Fruit fly (Drosophila melanogaster) whole organism, embryonic: ENCODE data around the gene Pde6.

Experiments
- Atf3 ChIP-seq: fragments of 200-800 bp; sonication (Bioruptor generic); optimal IDR thresholded peaks from 3 replicates; lab custom pipeline; 2016; ENCODE audit warnings: missing biosample characterization, missing genetic modification characterization
- B-H2 ChIP-seq: fragments of 200-800 bp; sonication (Bioruptor generic); optimal IDR thresholded peaks from 2 replicates; lab custom pipeline; 2018; ENCODE audit warnings: missing biosample characterization, mild to moderate bottlenecking, missing genetic modification characterization
- BEAF-32 ChIP-seq: fragments of 200-800 bp; sonication (Bioruptor generic); optimal IDR thresholded peaks from 3 replicates; lab custom pipeline; 2017; ENCODE audit warnings: missing biosample characterization, missing genetic modification characterization, mild to moderate bottlenecking, moderate library complexity, missing genetic modification reagents
- C15 ChIP-seq: fragments of 200-800 bp; sonication (Bioruptor generic); IDR thresholded peaks from 3 replicates; pipeline ENCODE4 v1.3.6; 2022; ENCODE audit warnings: missing biosample characterization, missing genetic modification characterization
- CG10462 ChIP-seq: fragments of 200-800 bp; sonication (Bioruptor generic); optimal IDR thresholded peaks from 2 replicates; lab custom pipeline; 2016; ENCODE audit warnings: missing biosample characterization, missing genetic modification characterization
- CG11695 ChIP-seq: fragments of 200-800 bp; sonication (Bioruptor generic); IDR thresholded peaks from 3 replicates; pipeline ENCODE4 v1.3.6; 2022; ENCODE audit warnings: missing biosample characterization, missing genetic modification characterization
- CG12236 ChIP-seq: fragments of 200-800 bp; sonication (Bioruptor generic); optimal IDR thresholded peaks from 2 replicates; lab custom pipeline; 2016; ENCODE audit warnings: missing biosample characterization, missing genetic modification characterization
- CG12769 ChIP-seq: fragments of 200-800 bp; sonication (Bioruptor generic); optimal IDR thresholded peaks from 2 replicates; lab custom pipeline; 2019; ENCODE audit warnings: missing biosample characterization, mild to moderate bottlenecking, missing genetic modification characterization, moderate library complexity
- CG15479 ChIP-seq: fragments of 200-800 bp; sonication (Bioruptor generic); optimal IDR thresholded peaks from 3 replicates; lab custom pipeline; 2019; ENCODE audit warnings: missing biosample characterization, mild to moderate bottlenecking, missing genetic modification characterization, moderate library complexity
- CG15601 ChIP-seq: fragments of 200-800 bp; sonication (Bioruptor generic); optimal IDR thresholded peaks from 3 replicates; lab custom pipeline; 2019; ENCODE audit warnings: missing biosample characterization, mild to moderate bottlenecking, missing genetic modification characterization, moderate library complexity
- CG1647 ChIP-seq: fragments of 200-800 bp; sonication (Bioruptor generic); optimal IDR thresholded peaks from 3 replicates; lab custom pipeline; 2016; ENCODE audit warnings: missing biosample characterization, missing genetic modification characterization
- CG17359 ChIP-seq: fragments of 200-800 bp; sonication (Bioruptor generic); optimal IDR thresholded peaks from 3 replicates; lab custom pipeline; 2018; ENCODE audit warnings: missing biosample characterization, mild to moderate bottlenecking, missing genetic modification characterization, moderate library complexity
- CG17568 ChIP-seq: fragments of 200-800 bp; sonication (Bioruptor generic); optimal IDR thresholded peaks from 2 replicates; lab custom pipeline; 2018; ENCODE audit warnings: missing biosample characterization, mild to moderate bottlenecking, missing genetic modification characterization, moderate library complexity
- CG33213 ChIP-seq: fragments of 200-800 bp; sonication (Bioruptor generic); optimal IDR thresholded peaks from 3 replicates; lab custom pipeline; 2016; ENCODE audit warnings: missing biosample characterization, missing genetic modification characterization
- CG34422 ChIP-seq: fragments of 200-800 bp; sonication (Bioruptor generic); IDR thresholded peaks from 3 replicates; pipeline ENCODE4 v1.3.6; 2022; ENCODE audit warnings: missing biosample characterization, missing genetic modification characterization
- CG4328 ChIP-seq: fragments of 200-800 bp; sonication (Bioruptor generic); optimal IDR thresholded peaks from 3 replicates; lab custom pipeline; 2017; ENCODE audit warnings: missing biosample characterization, missing genetic modification reagents, missing genetic modification characterization
- CG4360 ChIP-seq: fragments of 200-800 bp; sonication (Bioruptor generic); IDR thresholded peaks from 2 replicates; pipeline ENCODE4 v1.3.6; 2022; ENCODE audit warnings: missing biosample characterization, missing genetic modification characterization
- CG43689 ChIP-seq: fragments of 200-800 bp; sonication (Bioruptor generic); IDR thresholded peaks from 2 replicates; pipeline ENCODE4 v1.3.6; 2022; ENCODE audit warnings: missing biosample characterization, missing genetic modification characterization
- CG4404 ChIP-seq: fragments of 200-800 bp; sonication (Bioruptor generic); IDR thresholded peaks from 2 replicates; pipeline ENCODE4 v1.3.6; 2022; ENCODE audit warnings: missing biosample characterization, missing genetic modification characterization
- CG7745 ChIP-seq: fragments of 200-800 bp; sonication (Bioruptor generic); optimal IDR thresholded peaks from 2 replicates; lab custom pipeline; 2018; ENCODE audit warnings: missing biosample characterization, mild to moderate bottlenecking, missing genetic modification characterization, moderate library complexity
- CG8924 ChIP-seq: fragments of 200-800 bp; optimal IDR thresholded peaks from 3 replicates; lab custom pipeline; 2019; ENCODE audit warnings: missing biosample characterization, mild to moderate bottlenecking, missing genetic modification characterization, moderate library complexity
- CG9876 ChIP-seq: fragments of 200-800 bp; sonication (Bioruptor generic); optimal IDR thresholded peaks from 2 replicates; lab custom pipeline; 2016; ENCODE audit warnings: missing biosample characterization, missing genetic modification characterization
- Dref ChIP-seq: fragments of 200-800 bp; sonication (Bioruptor generic); IDR thresholded peaks from 2 replicates; pipeline ENCODE4 v1.3.6; 2022; ENCODE audit warnings: missing biosample characterization, missing genetic modification characterization
- Elba2 ChIP-seq: fragments of 200-800 bp; sonication (Bioruptor generic); optimal IDR thresholded peaks from 3 replicates; lab custom pipeline; 2016; ENCODE audit warnings: missing biosample characterization, missing genetic modification characterization
- Ets65A ChIP-seq: fragments of 200-800 bp; sonication (Bioruptor generic); peaks from one replicate; lab custom pipeline; 2016; ENCODE audit warnings: missing biosample characterization, missing genetic modification characterization
- GATAe ChIP-seq: fragments of 200-800 bp; sonication (Bioruptor generic); conservative IDR thresholded peaks from 2 replicates; pipeline ENCODE4 v1.3.6; 2022; ENCODE audit warnings: missing biosample characterization, missing genetic modification characterization
- HmgD ChIP-seq: fragments of 200-800 bp; sonication (Bioruptor generic); optimal IDR thresholded peaks from 3 replicates; lab custom pipeline; 2016; ENCODE audit warnings: missing biosample characterization, missing genetic modification characterization
- Hr3 ChIP-seq: fragments of 200-800 bp; sonication (Bioruptor generic); optimal IDR thresholded peaks from 3 replicates; lab custom pipeline; 2016; ENCODE audit warnings: missing biosample characterization, missing genetic modification characterization
- PHDP ChIP-seq: fragments of 200-800 bp; sonication (Bioruptor generic); optimal IDR thresholded peaks from 3 replicates; lab custom pipeline; 2018; ENCODE audit warnings: missing biosample characterization, mild to moderate bottlenecking, missing genetic modification characterization, moderate library complexity
- Ssrp ChIP-seq: fragments of 200-800 bp; sonication (Bioruptor generic); optimal IDR thresholded peaks from 2 replicates; lab custom pipeline; 2018; ENCODE audit warnings: missing biosample characterization, mild to moderate bottlenecking, missing genetic modification characterization, moderate library complexity
- Vsx1 ChIP-seq: fragments of 200-800 bp; sonication (Bioruptor generic); optimal IDR thresholded peaks from 2 replicates; lab custom pipeline; 2017; ENCODE audit warnings: missing biosample characterization, mild to moderate bottlenecking, missing genetic modification characterization, missing genetic modification reagents
- amos ChIP-seq: fragments of 200-800 bp; sonication (Bioruptor generic); IDR thresholded peaks from 2 replicates; pipeline ENCODE4 v1.3.6; 2022; ENCODE audit warnings: missing biosample characterization, missing genetic modification characterization; ENCODE audit not compliant: partially characterized antibody
- ash1 ChIP-seq: fragments of 200-800 bp; sonication (Bioruptor generic); optimal IDR thresholded peaks from 2 replicates; lab custom pipeline; 2018; ENCODE audit warnings: missing biosample characterization, mild to moderate bottlenecking, missing genetic modification characterization
- ci ChIP-seq: fragments of 200-800 bp; sonication (Bioruptor generic); IDR thresholded peaks from 3 replicates; pipeline ENCODE4 v1.3.6; 2022; ENCODE audit warnings: missing biosample characterization, missing genetic modification characterization
- croc ChIP-seq: fragments of 200-800 bp; sonication (Bioruptor generic); conservative IDR thresholded peaks from 3 replicates; pipeline ENCODE4 v1.3.6; 2022; ENCODE audit warnings: missing biosample characterization, missing genetic modification characterization
- crp ChIP-seq, 2 experiments: fragments of 200-800 bp; sonication (Bioruptor generic); optimal IDR thresholded peaks; 2 replicates in 1 of 2; 3 replicates in 1 of 2; lab custom pipeline; 2017; ENCODE audit warnings: missing biosample characterization in 2 of 2, missing genetic modification characterization in 2 of 2, mild to moderate bottlenecking in 1 of 2, moderate library complexity in 1 of 2
- ems ChIP-seq: fragments of 200-800 bp; sonication (Bioruptor generic); optimal IDR thresholded peaks from 3 replicates; lab custom pipeline; 2016; ENCODE audit warnings: missing biosample characterization, missing genetic modification characterization
- en ChIP-seq: fragments of 200-800 bp; sonication (Bioruptor generic); optimal IDR thresholded peaks from 2 replicates; lab custom pipeline; 2016; ENCODE audit warnings: missing biosample characterization, missing genetic modification characterization
- fu2 ChIP-seq: fragments of 200-800 bp; sonication (Bioruptor generic); optimal IDR thresholded peaks from 2 replicates; lab custom pipeline; 2016; ENCODE audit warnings: missing biosample characterization, missing genetic modification characterization
- grn ChIP-seq: fragments of 200-800 bp; sonication (Bioruptor generic); optimal IDR thresholded peaks from 3 replicates; lab custom pipeline; 2017; ENCODE audit warnings: missing biosample characterization, missing genetic modification characterization
- inv ChIP-seq: fragments of 200-800 bp; sonication (Bioruptor generic); IDR thresholded peaks from 2 replicates; pipeline ENCODE4 v1.3.6; 2022; ENCODE audit warnings: missing biosample characterization, missing genetic modification characterization; ENCODE audit not compliant: partially characterized antibody
- lov ChIP-seq, 2 experiments: fragments of 200-800 bp in 1 of 2; fragments of >200 bp in 1 of 2; sonication (Bioruptor generic) in 1 of 2; IDR thresholded peaks in 1 of 2; optimal IDR thresholded peaks in 1 of 2; 2 replicates in 1 of 2; 3 replicates in 1 of 2; pipeline versions ENCODE4 v1.3.6 to Lab custom; 2017 to 2022; ENCODE audit warnings: missing biosample characterization in 1 of 2, missing genetic modification characterization in 1 of 2
- mirr ChIP-seq: fragments of 200-800 bp; sonication (Bioruptor generic); optimal IDR thresholded peaks from 3 replicates; lab custom pipeline; 2018; ENCODE audit warnings: missing biosample characterization, mild to moderate bottlenecking, missing genetic modification characterization
- psq ChIP-seq: fragments of 200-800 bp; sonication (Bioruptor generic); optimal IDR thresholded peaks from 2 replicates; lab custom pipeline; 2017; ENCODE audit warnings: missing biosample characterization, missing genetic modification characterization
- sqz ChIP-seq: fragments of 200-800 bp; sonication (Bioruptor generic); optimal IDR thresholded peaks from 3 replicates; lab custom pipeline; 2018; ENCODE audit warnings: missing biosample characterization, mild to moderate bottlenecking, missing genetic modification characterization
- sr ChIP-seq: fragments of 200-800 bp; sonication (Bioruptor generic); IDR thresholded peaks from 3 replicates; pipeline ENCODE4 v1.3.6; 2022; ENCODE audit warnings: missing biosample characterization, missing genetic modification characterization
- stc ChIP-seq: fragments of 200-800 bp; sonication (Bioruptor generic); IDR thresholded peaks from 2 replicates; pipeline ENCODE4 v1.3.6; 2022; ENCODE audit warnings: missing biosample characterization, missing genetic modification characterization
- trem ChIP-seq: fragments of 200-800 bp; optimal IDR thresholded peaks from 3 replicates; lab custom pipeline; 2019; ENCODE audit warnings: missing biosample characterization, mild to moderate bottlenecking, missing genetic modification characterization, moderate library complexity
- unpg ChIP-seq: fragments of 200-800 bp; sonication (Bioruptor generic); optimal IDR thresholded peaks from 3 replicates; lab custom pipeline; 2018; ENCODE audit warnings: missing biosample characterization, mild to moderate bottlenecking, missing genetic modification characterization, moderate library complexity
- vvl ChIP-seq: fragments of 200-800 bp; sonication (Bioruptor generic); IDR thresholded peaks from 2 replicates; pipeline ENCODE4 v1.3.6; 2022; ENCODE audit warnings: missing biosample characterization, missing genetic modification characterization

Pde6 gene

DNA sequence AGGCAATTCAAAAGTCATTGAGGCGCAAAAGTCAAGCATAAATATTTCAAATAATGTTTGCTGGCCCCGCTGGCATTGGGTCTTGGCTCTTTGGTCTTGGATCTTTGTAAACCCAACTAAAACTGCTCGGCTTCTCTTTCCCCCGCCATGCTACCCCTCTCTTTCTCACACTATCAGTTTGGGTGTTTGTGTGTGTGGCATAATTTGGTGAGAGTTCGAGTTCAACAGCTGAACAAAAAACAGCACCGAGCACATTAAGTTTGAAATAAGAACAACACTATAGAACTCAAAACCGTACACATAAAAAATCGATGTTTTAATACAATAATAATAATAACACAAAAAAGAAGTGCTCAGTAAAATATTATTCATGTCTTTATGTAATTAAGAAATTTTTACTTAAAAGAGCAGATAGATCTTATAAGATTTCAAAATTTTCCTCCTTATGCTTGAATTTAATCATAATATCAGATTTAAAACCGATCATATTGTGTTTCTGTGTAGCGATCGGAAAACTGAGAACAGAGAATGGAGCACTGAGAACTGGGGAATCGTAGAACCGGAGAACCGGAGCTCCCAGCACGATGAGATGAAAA, 79.6 kb downstream of the Pde6 start (continued):
- no peak for TF ChIP-seq inv (GFP tag; lab: Robert Waterston, UW)
- no peak for TF ChIP-seq Elba2 (GFP tag; lab: Kevin White, UChicago)
- TF ChIP-seq stc, result peak; percentile 79
- peak; percentile 48 for TF ChIP-seq psq
- peak; percentile 73 for TF ChIP-seq croc (GFP tag; lab: Robert Waterston, UW)
- TF ChIP-seq CG11695 (GFP tag; lab: Robert Waterston, UW), result peak; percentile 80
- no peak for TF ChIP-seq CG9876
- TF ChIP-seq CG1647 (GFP tag; lab: Kevin White, UChicago), result no peak
- TF ChIP-seq ash1, result no peak
- TF ChIP-seq CG12769 (tag; lab: Kevin White, UChicago), result peak; percentile 72
- no peak for TF ChIP-seq grn
- no peak for TF ChIP-seq CG33213 (GFP tag; lab: Kevin White, UChicago)
- TF ChIP-seq CG15601 (tag; lab: Kevin White, UChicago), result peak; percentile 88
- peak; percentile 85 for TF ChIP-seq CG34422 (GFP tag; lab: Robert Waterston, UW)
- TF ChIP-seq CG8924 (tag; lab: Kevin White, UChicago), result peak; percentile 93
- peak; percentile 86 for TF ChIP-seq PHDP (tag; lab: Kevin White, UChicago)
- TF ChIP-seq Ssrp (tag; lab: Kevin White, UChicago), result peak; percentile 82
- TF ChIP-seq BEAF-32 (GFP tag; lab: Kevin White, UChicago), result no peak
- no peak for TF ChIP-seq sr (GFP tag; lab: Robert Waterston, UW)
- no peak for TF ChIP-seq CG4360 (GFP tag; lab: Robert Waterston, UW)
- TF ChIP-seq CG17568 (GFP tag; lab: Kevin White, UChicago), result peak; percentile 18
- no peak for TF ChIP-seq CG43689 (GFP tag; lab: Robert Waterston, UW)
- 0 out of 3 replicates have a peak, but pooled peaks have one; percentile 37 for TF ChIP-seq C15
- no peak; the same call in 1 of the 2 replicates for TF ChIP-seq GATAe (GFP tag; lab: Robert Waterston, UW)
- TF ChIP-seq CG7745 (tag; lab: Kevin White, UChicago), result no peak
- peak; percentile 20 for TF ChIP-seq CG4328 (GFP tag; lab: Kevin White, UChicago)
- peak; percentile 75 for TF ChIP-seq sqz
- peak in 1 of 2 experiments; percentile 14 for TF ChIP-seq crp (GFP tag; optimal IDR thresholded peaks at IDR 0.05; lab: Kevin White, UChicago)
- TF ChIP-seq ci, result no peak
- TF ChIP-seq amos (GFP tag; lab: Robert Waterston, UW), result no peak
- TF ChIP-seq Hr3 (GFP tag; lab: Kevin White, UChicago), result peak; percentile 80
- TF ChIP-seq HmgD (GFP tag; lab: Kevin White, UChicago), result no peak
- TF ChIP-seq mirr (GFP tag; lab: Kevin White, UChicago), result no peak
- TF ChIP-seq vvl, result peak; percentile 88
- TF ChIP-seq CG12236 (GFP tag; lab: Kevin White, UChicago), result peak; percentile 18
- peak; percentile 78 for TF ChIP-seq CG17359 (tag; lab: Kevin White, UChicago)
- no peak for TF ChIP-seq lov (optimal IDR thresholded peaks at IDR 0.05; lab: Kevin White, UChicago)
- TF ChIP-seq lov (GFP tag; IDR thresholded peaks at IDR 0.05; lab: Robert Waterston, UW), result no peak
- TF ChIP-seq B-H2 (GFP tag; lab: Kevin White, UChicago), result no peak
- no peak for TF ChIP-seq Atf3 (GFP tag; lab: Kevin White, UChicago)
- no peak for TF ChIP-seq Dref (GFP tag; lab: Robert Waterston, UW)
- TF ChIP-seq unpg (GFP tag; lab: Kevin White, UChicago), result peak; percentile 89
- peak; percentile 53 for TF ChIP-seq CG4404 (GFP tag; lab: Robert Waterston, UW)
- TF ChIP-seq CG15479 (GFP tag; lab: Kevin White, UChicago), result no peak
- peak; percentile 33 for TF ChIP-seq ems (GFP tag; lab: Kevin White, UChicago)
- peak; percentile 47 for TF ChIP-seq Ets65A (GFP tag; lab: Kevin White, UChicago)
- TF ChIP-seq trem (tag; lab: Kevin White, UChicago), result peak; percentile 89
- TF ChIP-seq en, result no peak
- TF ChIP-seq Vsx1, result peak; percentile 30
- peak; percentile 22 for TF ChIP-seq CG10462 (GFP tag; lab: Kevin White, UChicago)
- no peak for TF ChIP-seq fu2
